Worm (Caenorhabditis elegans): ENCODE measurements around the gene F26F4.5.

Gene F26F4.5

ce11 chrIII:4917960-4918712 lies 27.1 kb upstream of the F26F4.5 start, which contains the start of gene rpb-8:
rpb-8 (minus strand) TSS chrIII:4918008.
- TF ChIP-seq cnd-1 (tag; optimal IDR thresholded peaks at IDR 0.05): no peak
- no peak for TF ChIP-seq snpc-4 (tag; optimal IDR thresholded peaks at IDR 0.05)
- no peak for TF ChIP-seq unc-62 (GFP tag; optimal IDR thresholded peaks at IDR 0.05)
- no peak for TF ChIP-seq ceh-39 (tag; optimal IDR thresholded peaks at IDR 0.05)
- no peak for TF ChIP-seq ztf-11 (tag; optimal IDR thresholded peaks at IDR 0.05)
- TF ChIP-seq tbx-8 (GFP tag; optimal IDR thresholded peaks at IDR 0.05): no peak
- TF ChIP-seq mep-1 (tag; optimal IDR thresholded peaks at IDR 0.05): peak; percentile 55
- TF ChIP-seq nhr-2 (tag; optimal IDR thresholded peaks at IDR 0.05): no peak
- TF ChIP-seq mls-2 (tag; optimal IDR thresholded peaks at IDR 0.05): no peak
- no peak for TF ChIP-seq nhr-76 (tag; optimal IDR thresholded peaks at IDR 0.05)
- no peak for TF ChIP-seq mab-5 (tag; optimal IDR thresholded peaks at IDR 0.05)
- no peak for TF ChIP-seq lin-13 (tag; optimal IDR thresholded peaks at IDR 0.05)
- TF ChIP-seq nhr-28 (tag; optimal IDR thresholded peaks at IDR 0.05): no peak
- TF ChIP-seq blmp-1 (tag; optimal IDR thresholded peaks at IDR 0.05): no peak
- TF ChIP-seq elt-1 (tag; optimal IDR thresholded peaks at IDR 0.05; ENCODE audit: borderline replicate concordance, insufficient read depth): no peak
- no peak for TF ChIP-seq ces-1 (GFP tag; optimal IDR thresholded peaks at IDR 0.05)
- TF ChIP-seq lin-32 (GFP tag; optimal IDR thresholded peaks at IDR 0.05): no peak
- no peak for TF ChIP-seq pha-4 (tag; optimal IDR thresholded peaks at IDR 0.05)
- TF ChIP-seq unc-120 (tag; optimal IDR thresholded peaks at IDR 0.05; ENCODE audit: poor library complexity, severe bottlenecking): peak; percentile 61
- peak; percentile 13 for TF ChIP-seq nhr-237 (tag; optimal IDR thresholded peaks at IDR 0.05)
- peak; percentile 67 for TF ChIP-seq lsy-2 (tag; optimal IDR thresholded peaks at IDR 0.05)
- no peak for TF ChIP-seq elt-3 (tag; optimal IDR thresholded peaks at IDR 0.05)
- no peak for TF ChIP-seq sptf-1 (tag; optimal IDR thresholded peaks at IDR 0.05)
- no peak for TF ChIP-seq M03D4.4 (tag; optimal IDR thresholded peaks at IDR 0.05)

ce11 chrIII:4917077-4917476 lies 26.0 kb upstream of the F26F4.5 start, which contains the start of gene rars-1:
rars-1 (minus strand) TSS chrIII:4917177.
- TF ChIP-seq unc-39 (tag; optimal IDR thresholded peaks at IDR 0.05): no peak
- TF ChIP-seq elt-3 (tag; optimal IDR thresholded peaks at IDR 0.05): no peak

- no peak for TF ChIP-seq cnd-1 (tag; optimal IDR thresholded peaks at IDR 0.05)
Observed at ce11 chrIII:4913736-4914135, 22.7 kb upstream of the F26F4.5 start.

- peak; percentile 17 for TF ChIP-seq sptf-1 (tag; optimal IDR thresholded peaks at IDR 0.05)
- TF ChIP-seq hlh-1 (tag; optimal IDR thresholded peaks at IDR 0.05): no peak
- TF ChIP-seq bed-3 (GFP tag; optimal IDR thresholded peaks at IDR 0.05): no peak
- peak; percentile 37 for TF ChIP-seq ces-1 (GFP tag; optimal IDR thresholded peaks at IDR 0.05)
Observed at ce11 chrIII:4912317-4912716, 21.3 kb upstream of the F26F4.5 start, which contains the start of the genes F26F4.9 and cee-1. F26F4.9 (minus strand) TSS chrIII:4912521. cee-1 (plus strand) TSS chrIII:4912699.

- no peak for TF ChIP-seq nhr-2 (tag; optimal IDR thresholded peaks at IDR 0.05)
- no peak for TF ChIP-seq M03D4.4 (tag; optimal IDR thresholded peaks at IDR 0.05)
- no peak for TF ChIP-seq unc-62 (GFP tag; optimal IDR thresholded peaks at IDR 0.05)
- no peak for TF ChIP-seq drap-1 (GFP tag; optimal IDR thresholded peaks at IDR 0.05)
- no peak for TF ChIP-seq ceh-43 (GFP tag; optimal IDR thresholded peaks at IDR 0.05)
- no peak for TF ChIP-seq sem-2 (GFP tag; optimal IDR thresholded peaks at IDR 0.05)
- TF ChIP-seq cnd-1 (tag; optimal IDR thresholded peaks at IDR 0.05): no peak
- no peak for TF ChIP-seq sptf-1 (tag; optimal IDR thresholded peaks at IDR 0.05)
- no peak for TF ChIP-seq unc-39 (tag; optimal IDR thresholded peaks at IDR 0.05)
- no peak for TF ChIP-seq unc-120 (tag; optimal IDR thresholded peaks at IDR 0.05; ENCODE audit: poor library complexity, severe bottlenecking)
- TF ChIP-seq elt-1 (tag; optimal IDR thresholded peaks at IDR 0.05; ENCODE audit: borderline replicate concordance, insufficient read depth): no peak
- TF ChIP-seq nhr-12 (tag; optimal IDR thresholded peaks at IDR 0.05): no peak
- TF ChIP-seq blmp-1 (tag; optimal IDR thresholded peaks at IDR 0.05): no peak
- TF ChIP-seq ceh-39 (tag; optimal IDR thresholded peaks at IDR 0.05): no peak
Observed at ce11 chrIII:4910956-4911355, 19.9 kb upstream of the F26F4.5 start, which contains the start of gene F26F4.2. F26F4.2 (plus strand) TSS chrIII:4911256.

Data from whole organism, mixed stage, embryonic.